Worm (Caenorhabditis elegans): ENCODE data around the gene ddr-2.

DNA sequence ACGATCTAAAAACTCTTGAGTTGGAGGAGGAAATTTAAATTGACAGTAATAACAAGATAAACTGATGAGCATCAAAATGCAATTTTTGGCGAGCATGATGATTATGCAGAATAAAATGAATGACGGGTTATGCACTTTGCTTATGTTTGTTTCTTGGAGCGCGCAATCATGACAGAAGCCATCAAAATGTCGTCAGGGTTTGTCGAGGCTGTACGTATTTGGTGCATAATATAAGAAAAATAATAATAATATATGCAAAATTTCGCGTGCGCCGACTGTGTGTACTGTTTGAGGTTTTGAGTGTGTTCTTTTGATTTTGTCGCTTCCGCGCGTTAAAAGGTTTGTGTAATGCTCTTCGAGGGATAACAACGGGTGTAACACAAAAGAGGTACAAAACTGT lies 35.2 kb downstream of the ddr-2 start, which contains the start of gene nspg-4:
- TF ChIP-seq mdl-1 (tag; optimal IDR thresholded peaks at IDR 0.05) (no peak), egl-5 (tag; optimal IDR thresholded peaks at IDR 0.05) (no peak), zag-1 (tag; optimal IDR thresholded peaks at IDR 0.05) (no peak), skn-1 (tag; optimal IDR thresholded peaks at IDR 0.05) (no peak), R02D3.7 (tag; optimal IDR thresholded peaks at IDR 0.05) (no peak)
